Worm (Caenorhabditis elegans) whole organism, midembryonic: ENCODE measurements around the gene fbxc-30.

Experiments used
- cog-1 ChIP-seq: sonication (generic microtip); optimal IDR thresholded peaks from 2 replicates; lab custom pipeline; 2016; ENCODE audit warnings: missing genetic modification characterization, missing compliant biosample characterization
- flt-1 ChIP-seq: fragments of 200-800 bp; sonication (Bioruptor generic); IDR thresholded peaks from 2 replicates; pipeline ENCODE4 v1.3.6; 2022; ENCODE audit warnings: missing genetic modification characterization, missing compliant biosample characterization
- ztf-23 ChIP-seq: fragments of 200-800 bp; sonication (Bioruptor generic); IDR thresholded peaks from 2 replicates; pipeline ENCODE4 v1.3.6; 2022; ENCODE audit warnings: missing genetic modification reagents, missing genetic modification characterization, missing compliant biosample characterization
- ztf-29 ChIP-seq: fragments of 200-800 bp; sonication (Bioruptor generic); IDR thresholded peaks from 2 replicates; pipeline ENCODE4 v1.3.6; 2022; ENCODE audit warnings: missing genetic modification reagents, missing genetic modification characterization, missing compliant biosample characterization

DNA sequence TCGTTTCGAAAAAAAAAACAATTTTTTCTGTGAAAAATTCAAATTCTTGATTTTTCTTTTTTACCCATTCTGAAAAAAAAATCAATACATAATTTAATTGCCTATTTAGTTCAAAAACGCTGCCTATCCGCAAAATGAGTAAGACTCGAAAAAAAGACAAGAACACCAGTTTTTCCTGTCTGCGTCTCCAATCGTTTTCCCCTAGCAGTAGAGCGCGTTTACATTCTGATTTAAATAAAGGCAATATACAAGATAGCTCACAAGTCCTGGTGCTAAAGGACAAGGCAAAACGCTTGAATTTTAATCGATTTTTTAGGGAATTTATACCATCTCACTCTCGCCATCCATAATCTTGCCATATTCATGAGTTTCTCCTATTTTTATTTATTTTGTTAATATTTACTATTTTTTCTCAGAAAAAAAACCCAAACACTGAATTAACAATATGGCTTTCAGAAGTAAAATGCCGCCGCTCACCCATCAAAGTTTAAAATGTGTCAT lies 4.2 kb upstream of the fbxc-30 start, which contains the start of gene fbxc-33:
- no peak for TF ChIP-seq flt-1 (GFP tag; lab: Robert Waterston, UW)
- no peak for TF ChIP-seq ztf-29 (GFP tag; lab: Robert Waterston, UW)
- no peak for TF ChIP-seq cog-1 (tag; lab: Kevin White, UChicago)
- no peak for TF ChIP-seq ztf-23 (GFP tag; lab: Robert Waterston, UW)
